Worm (Caenorhabditis elegans) whole organism, L3 larva: ENCODE results near the gene ech-2.

Source experiments
- daf-12 ChIP-seq: fragments of 150-350 bp; optimal IDR thresholded peaks from 2 replicates; lab custom pipeline; 2014; ENCODE audit warnings: missing biosample characterization, missing genetic modification reagents, missing genetic modification characterization
- egl-5 ChIP-seq: fragments of 150-350 bp; optimal IDR thresholded peaks from 2 replicates; lab custom pipeline; 2017; ENCODE audit warnings: missing biosample characterization, missing genetic modification reagents, missing genetic modification characterization, inconsistent platforms
- elt-3 ChIP-seq, 3 experiments: fragments of 150-350 bp in 1 of 3; sonication (generic microtip) in 2 of 3; optimal IDR thresholded peaks; 2 replicates in 2 of 3; 4 replicates in 1 of 3; lab custom pipeline; 2014 to 2017; ENCODE audit warnings: missing biosample characterization in 3 of 3, missing genetic modification characterization in 3 of 3
- lin-15B ChIP-seq: fragments of 150-350 bp; optimal IDR thresholded peaks from 2 replicates; lab custom pipeline; 2014; ENCODE audit warnings: missing biosample characterization, missing genetic modification characterization
- nhr-237 ChIP-seq: fragments of 150-350 bp; optimal IDR thresholded peaks from 2 replicates; lab custom pipeline; 2014; ENCODE audit warnings: missing biosample characterization, missing genetic modification characterization
- nhr-77 ChIP-seq: fragments of 150-350 bp; optimal IDR thresholded peaks from 2 replicates; lab custom pipeline; 2014; ENCODE audit warnings: missing biosample characterization, missing genetic modification characterization
- pha-4 ChIP-seq: fragments of 150-350 bp; optimal IDR thresholded peaks from 2 replicates; lab custom pipeline; 2014; ENCODE audit warnings: missing biosample characterization, missing genetic modification reagents, missing genetic modification characterization
- sea-2 ChIP-seq: fragments of 150-350 bp; sonication (generic microtip); optimal IDR thresholded peaks from 4 replicates; lab custom pipeline; 2014; ENCODE audit warnings: missing biosample characterization, missing genetic modification reagents, missing genetic modification characterization
- snpc-4 ChIP-seq: fragments of 150-350 bp; optimal IDR thresholded peaks from 2 replicates; lab custom pipeline; 2014; ENCODE audit warnings: missing biosample characterization, missing genetic modification characterization
- tbx-2 ChIP-seq: sonication (generic microtip); optimal IDR thresholded peaks from 2 replicates; lab custom pipeline; 2016; ENCODE audit warnings: mild to moderate bottlenecking, missing genetic modification characterization, missing compliant biosample characterization
- ztf-11 ChIP-seq: fragments of 150-350 bp; optimal IDR thresholded peaks from 2 replicates; lab custom pipeline; 2014; ENCODE audit warnings: missing biosample characterization, missing genetic modification characterization

DNA sequence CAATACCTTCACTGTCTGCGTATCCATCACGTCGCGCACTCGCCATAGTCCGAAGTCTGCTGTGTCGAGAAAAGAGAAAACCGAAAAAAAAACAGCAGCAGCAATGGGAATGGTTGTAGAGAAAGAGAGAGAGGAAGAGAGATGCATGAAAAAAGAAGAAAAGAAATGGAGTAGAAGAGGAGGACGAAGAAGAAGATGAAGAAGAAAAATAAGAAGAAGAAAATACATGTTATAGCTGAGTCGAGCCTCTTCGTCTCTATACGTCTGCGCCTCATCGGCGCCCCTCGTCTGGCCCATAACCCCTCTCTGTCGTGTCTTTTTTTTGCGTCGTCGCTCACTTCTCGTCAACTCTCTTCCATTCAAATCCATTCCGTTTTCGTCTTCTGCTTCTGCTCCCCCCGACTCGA lies 46.4 kb downstream of the ech-2 start:
- TF ChIP-seq egl-5 (tag; lab: Kevin White, UChicago) (peak; percentile 74), snpc-4 (peak; percentile 72), nhr-77 (tag; lab: Kevin White, UChicago) (no peak), elt-3 (tag; optimal IDR thresholded peaks at IDR 0.05; lab: Kevin White, UChicago) (no peak), ztf-11 (tag; lab: Kevin White, UChicago) (no peak), sea-2 (no peak), pha-4 (tag; lab: Kevin White, UChicago) (peak; percentile 63), tbx-2 (tag; lab: Kevin White, UChicago) (peak; percentile 14), nhr-237 (tag; lab: Kevin White, UChicago) (no peak), lin-15B (tag; lab: Kevin White, UChicago) (no peak), daf-12 (tag; lab: Kevin White, UChicago) (no peak)
